Worm (Caenorhabditis elegans) whole organism, L1 larva: ENCODE measurements around the gene ttr-24.

Source experiments
- C04F5.9 ChIP-seq: sonication (generic microtip); optimal IDR thresholded peaks from 2 replicates; lab custom pipeline; 2016; ENCODE audit warnings: missing genetic modification characterization, missing compliant biosample characterization
- aha-1 ChIP-seq: fragments of 150-350 bp; optimal IDR thresholded peaks from 2 replicates; lab custom pipeline; 2014; ENCODE audit warnings: missing biosample characterization, missing genetic modification characterization
- aly-2 ChIP-seq: fragments of 150-350 bp; optimal IDR thresholded peaks from 2 replicates; lab custom pipeline; 2014; ENCODE audit warnings: missing biosample characterization, missing genetic modification characterization
- blmp-1 ChIP-seq: fragments of 150-350 bp; optimal IDR thresholded peaks from 2 replicates; lab custom pipeline; 2014; ENCODE audit warnings: missing biosample characterization, missing genetic modification characterization
- ceh-8 ChIP-seq: fragments of 200-800 bp; sonication (Bioruptor generic); optimal IDR thresholded peaks from 2 replicates; lab custom pipeline; 2018; ENCODE audit warnings: mild to moderate bottlenecking, missing genetic modification characterization, moderate library complexity, missing compliant biosample characterization
- dsc-1 ChIP-seq: sonication (generic microtip); optimal IDR thresholded peaks from 2 replicates; lab custom pipeline; 2016; ENCODE audit warnings: mild to moderate bottlenecking, missing genetic modification characterization, missing compliant biosample characterization
- efl-1 ChIP-seq, 4 experiments: fragments of 150-350 bp; optimal IDR thresholded peaks in 3 of 4; peaks in 1 of 4; 1 replicate in 1 of 4; 2 replicates in 3 of 4; lab custom pipeline; 2014; ENCODE audit warnings: missing biosample characterization in 2 of 4, missing genetic modification characterization in 2 of 4, missing genetic modification reagents in 2 of 4
- efl-3 ChIP-seq: fragments of 200-800 bp; sonication (Bioruptor generic); optimal IDR thresholded peaks from 2 replicates; lab custom pipeline; 2018; ENCODE audit warnings: mild to moderate bottlenecking, missing genetic modification characterization, missing compliant biosample characterization
- egl-13 ChIP-seq: sonication (generic microtip); optimal IDR thresholded peaks from 2 replicates; lab custom pipeline; 2016; ENCODE audit warnings: missing genotype, missing genetic modification reagents, missing genetic modification characterization, missing compliant biosample characterization
- elt-2 ChIP-seq: sonication (generic microtip); optimal IDR thresholded peaks from 2 replicates; lab custom pipeline; 2016; ENCODE audit warnings: missing genetic modification characterization, mild to moderate bottlenecking, inconsistent platforms, missing compliant biosample characterization, missing genetic modification reagents
- elt-3 ChIP-seq, 6 experiments: fragments of 150-350 bp in 1 of 6; sonication (generic microtip); optimal IDR thresholded peaks; 2 replicates each; lab custom pipeline; 2017 to 2018; ENCODE audit warnings: missing biosample characterization in 6 of 6, missing genetic modification characterization in 6 of 6, inconsistent platforms in 1 of 6
- fkh-8 ChIP-seq: sonication (generic microtip); optimal IDR thresholded peaks from 2 replicates; lab custom pipeline; 2016; ENCODE audit warnings: mild to moderate bottlenecking, missing genetic modification characterization, missing compliant biosample characterization
- jun-1 ChIP-seq: fragments of 150-350 bp; optimal IDR thresholded peaks from 2 replicates; lab custom pipeline; 2014; ENCODE audit warnings: missing biosample characterization, missing genetic modification reagents, missing genetic modification characterization
- lin-35 ChIP-seq, 2 experiments: fragments of 150-350 bp; optimal IDR thresholded peaks; 2 replicates each; lab custom pipeline; 2014; ENCODE audit warnings: missing biosample characterization in 2 of 2, missing genetic modification characterization in 2 of 2, missing genetic modification reagents in 2 of 2
- lir-3 ChIP-seq: sonication (generic microtip); optimal IDR thresholded peaks from 2 replicates; lab custom pipeline; 2016; ENCODE audit warnings: mild to moderate bottlenecking, missing genetic modification characterization, moderate library complexity, missing compliant biosample characterization; ENCODE audit not compliant: poor library complexity
- lsy-2 ChIP-seq, 2 experiments: fragments of 150-350 bp; optimal IDR thresholded peaks; 2 replicates each; lab custom pipeline; 2014; ENCODE audit warnings: missing biosample characterization in 2 of 2, missing genetic modification characterization in 2 of 2
- mab-9 ChIP-seq: fragments of 200-800 bp; sonication (Bioruptor generic); IDR thresholded peaks from 2 replicates; pipeline ENCODE4 v1.3.6; 2022; ENCODE audit warnings: missing genetic modification reagents, missing genetic modification characterization, missing compliant biosample characterization
- mdl-1 ChIP-seq, 2 experiments: fragments of 150-350 bp; optimal IDR thresholded peaks; 2 replicates each; lab custom pipeline; 2014 to 2017; ENCODE audit warnings: missing biosample characterization in 2 of 2, missing genetic modification characterization in 2 of 2, inconsistent platforms in 1 of 2
- nhr-19 ChIP-seq: fragments of 200-800 bp; sonication (Bioruptor generic); conservative IDR thresholded peaks from 2 replicates; pipeline ENCODE4 v1.3.6; 2022; ENCODE audit warnings: missing genetic modification characterization, missing compliant biosample characterization
- nhr-20 ChIP-seq: sonication (generic microtip); optimal IDR thresholded peaks from 2 replicates; lab custom pipeline; 2016; ENCODE audit warnings: mild to moderate bottlenecking, missing genetic modification characterization, missing compliant biosample characterization
- nhr-47 ChIP-seq: sonication (generic microtip); optimal IDR thresholded peaks from 2 replicates; lab custom pipeline; 2016; ENCODE audit warnings: mild to moderate bottlenecking, missing genetic modification characterization, moderate library complexity, missing compliant biosample characterization
- nhr-71 ChIP-seq: sonication (generic microtip); optimal IDR thresholded peaks from 2 replicates; lab custom pipeline; 2016; ENCODE audit warnings: mild to moderate bottlenecking, missing genetic modification characterization, moderate library complexity, missing compliant biosample characterization
- nhr-85 ChIP-seq: sonication (generic microtip); peaks from one replicate; lab custom pipeline; 2016; ENCODE audit warnings: missing genetic modification characterization, inconsistent platforms, missing compliant biosample characterization
- nhr-90 ChIP-seq: sonication (generic microtip); optimal IDR thresholded peaks from 2 replicates; lab custom pipeline; 2016; ENCODE audit warnings: mild to moderate bottlenecking, missing genetic modification characterization, missing compliant biosample characterization; ENCODE audit not compliant: poor library complexity
- pag-3 ChIP-seq: sonication (generic microtip); optimal IDR thresholded peaks from 2 replicates; lab custom pipeline; 2017; ENCODE audit warnings: missing genetic modification characterization, mild to moderate bottlenecking, missing compliant biosample characterization, antibody characterized with exemption, borderline replicate concordance; ENCODE audit not compliant: insufficient read depth
- rnt-1 ChIP-seq: sonication (generic microtip); optimal IDR thresholded peaks from 2 replicates; lab custom pipeline; 2016; ENCODE audit warnings: mild to moderate bottlenecking, missing genetic modification characterization, moderate library complexity, missing compliant biosample characterization
- skn-1 ChIP-seq: fragments of 150-350 bp; optimal IDR thresholded peaks from 2 replicates; lab custom pipeline; 2014; ENCODE audit warnings: missing biosample characterization, missing genetic modification characterization
- snpc-4 ChIP-seq: fragments of 150-350 bp; optimal IDR thresholded peaks from 2 replicates; lab custom pipeline; 2014; ENCODE audit warnings: missing biosample characterization, missing genetic modification characterization
- sptf-1 ChIP-seq: fragments of 150-350 bp; optimal IDR thresholded peaks from 2 replicates; lab custom pipeline; 2014; ENCODE audit warnings: missing biosample characterization, missing genetic modification characterization
- sup-37 ChIP-seq: fragments of 200-800 bp; sonication (Bioruptor generic); optimal IDR thresholded peaks from 2 replicates; lab custom pipeline; 2018; ENCODE audit warnings: mild to moderate bottlenecking, missing genetic modification characterization, missing compliant biosample characterization
- tlp-1 ChIP-seq: fragments of 150-350 bp; optimal IDR thresholded peaks from 2 replicates; lab custom pipeline; 2014; ENCODE audit warnings: missing biosample characterization, missing genetic modification characterization
- unc-86 ChIP-seq: sonication (generic microtip); optimal IDR thresholded peaks from 2 replicates; lab custom pipeline; 2016; ENCODE audit warnings: missing genetic modification characterization, missing compliant biosample characterization

Gene ttr-24

DNA sequence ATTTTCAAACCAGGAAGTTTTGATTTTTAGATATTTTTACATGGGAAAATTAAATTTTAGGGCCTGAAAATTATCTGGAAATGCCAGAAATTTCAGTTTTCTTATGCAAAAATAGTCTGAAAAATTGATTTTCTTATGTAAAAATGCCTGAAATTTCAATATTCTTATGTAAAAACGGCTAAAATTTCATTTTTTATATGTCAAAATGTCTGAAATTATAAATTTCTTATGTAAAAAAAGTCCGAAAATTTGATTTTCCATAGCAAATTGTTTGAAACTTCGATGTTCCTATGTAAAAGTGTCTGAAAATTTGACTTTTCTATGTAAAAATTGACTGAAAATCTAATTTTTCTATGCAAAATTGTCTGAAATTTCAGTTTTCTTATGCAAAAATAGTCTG is 23.2 kb upstream of the ttr-24 start, which contains the start of gene Y51A2D.13:
Gene Y51A2D.13, minus strand, starts transcription at position 101 of the 400 bp plus-strand sequence.
- no peak for TF ChIP-seq efl-3 (GFP tag; lab: Kevin White, UChicago)
- no peak for TF ChIP-seq mdl-1 (tag; optimal IDR thresholded peaks at IDR 0.05; lab: Kevin White, UChicago)
- TF ChIP-seq, all 84 proteins: peak for 0

DNA sequence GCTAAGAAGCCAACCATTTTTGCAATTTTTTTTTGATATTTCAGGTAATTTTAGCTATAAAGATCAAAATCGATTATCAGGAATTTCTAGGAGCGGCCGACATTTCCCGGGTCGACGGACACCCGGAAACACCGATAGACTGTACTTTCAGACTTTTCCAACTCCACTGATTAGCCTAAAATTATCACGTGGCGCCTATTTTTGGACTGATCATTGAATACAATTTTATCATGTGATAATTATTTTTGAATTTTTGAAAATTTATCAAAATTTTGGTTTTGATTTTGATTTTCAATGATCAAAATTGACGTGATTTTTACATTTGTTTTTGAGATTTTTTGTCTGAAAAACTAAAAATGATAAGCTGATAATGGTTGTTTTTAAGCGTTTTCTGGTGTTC is 21.9 kb upstream of the ttr-24 start:
- peak; percentile 35 for TF ChIP-seq snpc-4 (tag; lab: Kevin White, UChicago)
- peak; percentile 83 for TF ChIP-seq elt-2
- TF ChIP-seq nhr-20 (tag; lab: Kevin White, UChicago), result peak; percentile 19
- no peak for TF ChIP-seq efl-3 (GFP tag; lab: Kevin White, UChicago)
- TF ChIP-seq, all 84 proteins: peak for 3

ce11 chrV:18577458-18578078 is 21.1 kb upstream of the ttr-24 start:
- peak; percentile 3 for TF ChIP-seq snpc-4 (tag; lab: Kevin White, UChicago)
- peak; percentile 97 for TF ChIP-seq elt-2
- TF ChIP-seq efl-1 (optimal IDR thresholded peaks at IDR 0.05; lab: Kevin White, UChicago), result no peak
- peak in 1 of 2 experiments; percentile 71 for TF ChIP-seq efl-1 (GFP tag; optimal IDR thresholded peaks at IDR 0.05 in 1 of 2; lab: Kevin White, UChicago)
- peak; percentile 44 for TF ChIP-seq nhr-90 (tag; lab: Kevin White, UChicago)
- peak; percentile 28 for TF ChIP-seq nhr-19 (GFP tag; lab: Robert Waterston, UW)
- TF ChIP-seq nhr-71, result peak; percentile 28
- TF ChIP-seq tlp-1 (tag; lab: Kevin White, UChicago), result peak; percentile 35
- TF ChIP-seq jun-1 (tag; lab: Kevin White, UChicago), result no peak
- no peak for TF ChIP-seq sptf-1 (tag; lab: Kevin White, UChicago)
- TF ChIP-seq skn-1, result no peak
- peak; percentile 19 for TF ChIP-seq nhr-20 (tag; lab: Kevin White, UChicago)
- TF ChIP-seq mdl-1 (tag; optimal IDR thresholded peaks at IDR 0.05; lab: Kevin White, UChicago), result peak in 1 of 2 experiments; percentile 37
- TF ChIP-seq lin-35 (GFP tag; optimal IDR thresholded peaks at IDR 0.05; lab: Kevin White, UChicago), result peak in 1 of 2 experiments; percentile 61

- TF ChIP-seq dsc-1 (tag; lab: Kevin White, UChicago) (no peak), aly-2 (tag; lab: Kevin White, UChicago) (no peak), ceh-8 (GFP tag; lab: Kevin White, UChicago) (no peak), mab-9 (no peak), pag-3 (tag; lab: Kevin White, UChicago) (no peak), sptf-1 (tag; lab: Kevin White, UChicago) (no peak), C04F5.9 (tag; lab: Kevin White, UChicago) (no peak), nhr-85 (no peak), unc-86 (tag; lab: Kevin White, UChicago) (no peak), efl-3 (GFP tag; lab: Kevin White, UChicago) (no peak), blmp-1 (no peak)
Measured at ce11 chrV:18576128-18576527, 19.7 kb upstream of the ttr-24 start.

DNA sequence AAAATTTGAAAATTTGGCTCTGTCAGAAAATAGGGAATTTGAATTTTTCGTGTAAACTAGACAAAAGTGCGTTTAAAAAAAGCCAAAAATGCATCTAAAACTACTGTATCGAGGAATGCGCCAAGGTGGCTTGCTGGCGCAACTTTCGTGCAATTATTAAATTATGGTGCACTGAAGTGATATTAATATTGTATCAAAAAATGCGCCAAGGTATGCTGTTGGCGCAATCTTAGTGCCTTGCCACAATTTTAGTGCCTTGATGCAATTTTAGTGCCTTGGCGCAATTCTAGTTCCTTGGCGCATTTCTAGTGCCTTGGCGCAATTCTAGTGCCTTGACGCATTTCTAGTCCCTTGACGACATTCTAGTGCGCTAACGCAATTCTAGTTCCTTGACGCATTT is 18.6 kb upstream of the ttr-24 start:
- TF ChIP-seq efl-1 (optimal IDR thresholded peaks at IDR 0.05; lab: Kevin White, UChicago), result no peak
- peak in 1 of 2 experiments; percentile 91 for TF ChIP-seq efl-1 (GFP tag; optimal IDR thresholded peaks at IDR 0.05 in 1 of 2; lab: Kevin White, UChicago)
- TF ChIP-seq lsy-2 (tag; optimal IDR thresholded peaks at IDR 0.05; lab: Kevin White, UChicago), result peak in 1 of 2 experiments; percentile 16
- no peak for TF ChIP-seq tlp-1 (tag; lab: Kevin White, UChicago)

- TF ChIP-seq lsy-2 (tag; optimal IDR thresholded peaks at IDR 0.05; lab: Kevin White, UChicago) (peak in 1 of 2 experiments; percentile 59), sup-37 (GFP tag; lab: Kevin White, UChicago) (no peak), nhr-85 (peak; percentile 72)
Measured at ce11 chrV:18573199-18573598, 16.8 kb upstream of the ttr-24 start.

ce11 chrV:18571533-18571932 is 15.1 kb upstream of the ttr-24 start, which contains the start of gene Y51A2D.21:
Y51A2D.21 (plus strand) TSS chrV:18571833.
- TF ChIP-seq egl-13 (tag; lab: Kevin White, UChicago) (no peak), ceh-8 (GFP tag; lab: Kevin White, UChicago) (no peak), efl-3 (GFP tag; lab: Kevin White, UChicago) (no peak), sptf-1 (tag; lab: Kevin White, UChicago) (no peak), lsy-2 (tag; optimal IDR thresholded peaks at IDR 0.05; lab: Kevin White, UChicago) (no peak), unc-86 (tag; lab: Kevin White, UChicago) (no peak), mab-9 (no peak), nhr-47 (no peak), nhr-90 (tag; lab: Kevin White, UChicago) (no peak), rnt-1 (tag; lab: Kevin White, UChicago) (no peak), aha-1 (tag; lab: Kevin White, UChicago) (no peak), elt-3 (tag; optimal IDR thresholded peaks at IDR 0.05; lab: Kevin White, UChicago) (no peak), nhr-85 (no peak), lir-3 (no peak), fkh-8 (tag; lab: Kevin White, UChicago) (no peak)
